Worm (Caenorhabditis elegans): Measurements from ENCODE around the gene F35H10.3.

Gene F35H10.3

DNA sequence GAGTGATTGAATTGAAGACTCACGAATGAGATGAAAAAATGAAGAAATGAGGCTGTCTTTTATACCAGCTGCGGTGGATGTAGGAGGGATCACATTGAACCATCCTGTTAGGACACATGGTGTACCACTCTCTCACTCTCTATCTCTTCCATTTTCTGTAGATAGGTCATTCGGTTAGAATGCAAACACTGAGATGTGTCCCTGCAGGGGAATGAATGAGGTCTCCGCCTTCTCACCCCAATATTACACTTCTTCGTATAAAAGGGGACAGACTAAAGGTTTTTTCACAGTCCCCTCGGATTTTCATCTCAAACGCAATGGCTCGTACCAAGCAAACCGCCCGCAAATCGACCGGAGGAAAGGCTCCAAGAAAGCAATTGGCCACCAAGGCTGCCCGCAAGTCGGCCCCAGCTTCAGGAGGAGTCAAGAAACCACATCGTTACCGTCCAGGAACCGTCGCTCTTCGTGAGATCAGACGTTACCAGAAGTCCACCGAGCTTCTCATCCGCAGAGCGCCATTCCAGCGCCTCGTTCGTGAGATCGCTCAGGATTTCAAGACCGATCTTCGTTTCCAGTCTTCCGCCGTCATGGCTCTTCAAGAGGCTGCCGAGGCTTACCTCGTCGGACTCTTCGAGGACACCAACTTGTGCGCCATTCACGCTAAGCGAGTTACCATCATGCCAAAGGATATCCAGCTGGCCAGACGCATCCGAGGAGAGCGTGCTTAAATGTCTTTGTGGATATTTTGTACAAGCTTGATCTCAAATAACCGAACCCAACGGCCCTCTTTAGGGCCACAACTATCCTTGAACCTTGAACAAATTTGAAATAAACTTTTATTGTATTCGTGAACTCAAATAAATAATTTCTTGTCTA lies 8.5 kb downstream of the F35H10.3 start, which contains the start of gene his-32 (continued):
- peak; percentile 66 for TF ChIP-seq ztf-16 (tag; optimal IDR thresholded peaks at IDR 0.05)
- TF ChIP-seq ama-1 (optimal IDR thresholded peaks at IDR 0.05) = peak; percentile 89
- TF ChIP-seq pros-1 (tag; optimal IDR thresholded peaks at IDR 0.05) = peak; percentile 5
- TF ChIP-seq ceh-19 (GFP tag; optimal IDR thresholded peaks at IDR 0.05) = no peak
- TF ChIP-seq ttx-3 (tag; optimal IDR thresholded peaks at IDR 0.05) = no peak
- peak; percentile 90 for TF ChIP-seq ref-2 (tag; optimal IDR thresholded peaks at IDR 0.05)
- peak; percentile 34 for TF ChIP-seq dve-1 (tag; optimal IDR thresholded peaks at IDR 0.05)
- TF ChIP-seq Y22D7AL.16 (tag; optimal IDR thresholded peaks at IDR 0.05) = no peak
- peak; percentile 26 for TF ChIP-seq fkh-6 (tag; optimal IDR thresholded peaks at IDR 0.05)
- no peak for TF ChIP-seq fkh-10 (GFP tag; optimal IDR thresholded peaks at IDR 0.05)
- TF ChIP-seq unc-42 (tag; optimal IDR thresholded peaks at IDR 0.05) = no peak
- TF ChIP-seq K02D7.2 (tag; optimal IDR thresholded peaks at IDR 0.05) = no peak
- no peak for TF ChIP-seq odd-2 (tag; optimal IDR thresholded peaks at IDR 0.05)
- TF ChIP-seq ceh-24 (tag; optimal IDR thresholded peaks at IDR 0.05) = no peak
- TF ChIP-seq syd-9 (tag; optimal IDR thresholded peaks at IDR 0.05) = no peak
- no peak for TF ChIP-seq nhr-11 (tag; optimal IDR thresholded peaks at IDR 0.05)
- TF ChIP-seq dmd-4 (tag; optimal IDR thresholded peaks at IDR 0.05; ENCODE audit: borderline replicate concordance) = no peak
- TF ChIP-seq unc-55 (GFP tag; optimal IDR thresholded peaks at IDR 0.05) = peak; percentile 19
- no peak for TF ChIP-seq ahr-1 (tag; optimal IDR thresholded peaks at IDR 0.05)
- peak; percentile 83 for TF ChIP-seq sox-2 (GFP tag; IDR thresholded peaks at IDR 0.05)
- peak; percentile 83 for TF ChIP-seq hlh-30 (tag; optimal IDR thresholded peaks at IDR 0.05; ENCODE audit: insufficient read depth)

DNA sequence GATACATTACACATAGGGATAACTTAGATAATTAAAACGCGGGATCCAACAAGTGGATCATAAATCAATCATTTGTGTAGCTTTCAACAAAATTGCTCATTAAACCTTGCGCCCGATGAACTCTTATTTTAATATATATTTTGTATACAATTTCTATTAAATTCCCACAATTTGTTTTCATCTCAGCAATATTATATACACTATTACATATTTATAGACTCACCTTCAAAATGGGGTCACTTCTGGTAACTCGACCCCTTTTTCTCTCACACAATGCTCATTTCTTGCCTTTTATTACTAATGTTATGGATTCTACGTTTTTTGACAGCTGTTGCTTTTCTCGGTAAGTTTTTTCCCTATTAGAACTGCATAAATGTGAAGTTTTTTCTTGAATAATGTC lies 13.9 kb downstream of the F35H10.3 start, which contains the start of gene lgc-6:
TSS of gene lgc-6 (plus strand) at position 301 of the 400 bp plus-strand sequence.
- TF ChIP-seq syd-9 (tag; optimal IDR thresholded peaks at IDR 0.05) (no peak), elt-2 (tag; optimal IDR thresholded peaks at IDR 0.05) (no peak), ahr-1 (tag; optimal IDR thresholded peaks at IDR 0.05) (no peak), lim-6 (tag; optimal IDR thresholded peaks at IDR 0.05) (no peak), che-1 (tag; optimal IDR thresholded peaks at IDR 0.05) (no peak), ceh-14 (tag; optimal IDR thresholded peaks at IDR 0.05) (no peak), pat-9 (tag; optimal IDR thresholded peaks at IDR 0.05) (no peak), hlh-15 (tag; optimal IDR thresholded peaks at IDR 0.05) (no peak), ceh-6 (GFP tag; optimal IDR thresholded peaks at IDR 0.05) (no peak), tbx-7 (tag; optimal IDR thresholded peaks at IDR 0.05) (no peak), lin-11 (tag; optimal IDR thresholded peaks at IDR 0.05) (no peak), ceh-31 (tag; optimal IDR thresholded peaks at IDR 0.05) (no peak), Y22D7AL.16 (tag; optimal IDR thresholded peaks at IDR 0.05) (no peak), nhr-232 (tag; optimal IDR thresholded peaks at IDR 0.05) (no peak)

DNA sequence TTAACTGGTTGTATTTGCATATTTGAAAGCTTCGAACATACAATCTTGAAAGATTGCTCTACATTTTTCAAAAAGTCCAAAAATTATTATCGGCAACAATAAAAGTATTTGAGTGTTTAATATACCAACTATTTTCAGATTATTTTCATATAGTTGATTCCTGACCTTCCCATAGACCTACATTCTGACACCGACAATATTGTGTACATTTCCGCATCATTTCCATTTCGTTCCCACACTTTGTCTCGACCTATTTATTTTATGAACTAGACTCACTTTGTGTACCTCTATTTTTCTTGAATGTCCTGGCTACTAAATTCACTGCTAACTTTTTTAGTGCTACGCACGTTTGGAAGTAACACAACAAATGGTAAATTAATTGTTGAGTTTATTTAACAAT lies 16.6 kb downstream of the F35H10.3 start, which contains the start of gene lgc-5:
TSS of gene lgc-5 (plus strand) at position 301 of the 400 bp plus-strand sequence.
- TF ChIP-seq npax-4 (tag; optimal IDR thresholded peaks at IDR 0.05) (no peak), ceh-2 (tag; optimal IDR thresholded peaks at IDR 0.05) (no peak), hlh-30 (tag; optimal IDR thresholded peaks at IDR 0.05; ENCODE audit: insufficient read depth) (no peak)

DNA sequence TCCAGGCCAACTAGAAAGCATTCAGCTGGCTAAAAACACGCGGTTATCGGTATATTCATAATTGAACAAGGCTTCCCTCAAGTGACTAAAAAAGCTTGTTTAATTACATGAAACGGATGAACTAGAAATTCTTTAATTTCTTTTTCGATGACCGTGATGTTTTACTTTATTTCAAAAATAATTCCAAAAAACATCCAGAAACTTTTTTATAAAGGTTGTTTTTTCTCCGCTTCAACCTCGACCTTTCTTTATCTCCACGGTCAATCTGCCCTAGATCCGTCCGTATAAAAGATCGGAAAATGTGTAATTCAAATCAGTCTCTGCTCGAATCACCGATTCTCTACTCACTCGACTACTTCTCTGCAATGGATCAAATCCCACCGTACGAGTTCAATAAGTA lies 19.8 kb downstream of the F35H10.3 start, which contains the start of gene F17E9.5:
TSS of gene F17E9.5 (plus strand) at position 301 of the 400 bp plus-strand sequence.
- TF ChIP-seq pqm-1 (tag; optimal IDR thresholded peaks at IDR 0.05) (no peak), F13H6.1 (tag; optimal IDR thresholded peaks at IDR 0.05) (no peak), lin-11 (tag; optimal IDR thresholded peaks at IDR 0.05) (no peak), ceh-24 (tag; optimal IDR thresholded peaks at IDR 0.05) (no peak), nhr-11 (tag; optimal IDR thresholded peaks at IDR 0.05) (no peak), zip-5 (tag; optimal IDR thresholded peaks at IDR 0.05) (no peak), madf-2 (tag; optimal IDR thresholded peaks at IDR 0.05) (no peak), ceh-48 (tag; optimal IDR thresholded peaks at IDR 0.05) (no peak)

Measured in whole organism, late embryonic.